Worm (Caenorhabditis elegans) whole organism, young adult: ENCODE results near the gene F14D2.8.

Experiments
- F37B4.10 ChIP-seq: fragments of 200-800 bp; sonication (Bioruptor generic); IDR thresholded peaks from 2 replicates; pipeline ENCODE4 v1.3.6; 2022; ENCODE audit warnings: missing genetic modification characterization, missing compliant biosample characterization
- ZK185.1 ChIP-seq: sonication (generic microtip); optimal IDR thresholded peaks from 2 replicates; lab custom pipeline; 2016; ENCODE audit warnings: mild to moderate bottlenecking, missing genetic modification characterization, missing compliant biosample characterization; ENCODE audit not compliant: poor library complexity, severe bottlenecking
- ama-1 ChIP-seq, 3 experiments: fragments of 150-350 bp in 1 of 3; sonication (generic microtip) in 2 of 3; optimal IDR thresholded peaks; 2 replicates each; lab custom pipeline; 2014 to 2018; ENCODE audit warnings: missing biosample characterization in 2 of 3, missing genetic modification characterization in 2 of 3, missing genetic modification reagents in 2 of 3
- attf-3 ChIP-seq: fragments of 200-800 bp; sonication (Bioruptor generic); conservative IDR thresholded peaks from 2 replicates; pipeline ENCODE4 v1.3.6; 2022; ENCODE audit warnings: missing genetic modification reagents, missing genetic modification characterization, missing compliant biosample characterization
- egl-44 ChIP-seq: fragments of 200-800 bp; sonication (Bioruptor generic); IDR thresholded peaks from 2 replicates; pipeline ENCODE4 v1.3.6; 2022; ENCODE audit warnings: missing genetic modification reagents, missing genetic modification characterization, missing compliant biosample characterization
- ekl-4 ChIP-seq: fragments of 200-800 bp; sonication (Bioruptor generic); IDR thresholded peaks from 2 replicates; pipeline ENCODE4 v1.3.6; 2022; ENCODE audit warnings: missing genetic modification reagents, missing genetic modification characterization, missing compliant biosample characterization
- nfya-1 ChIP-seq: sonication (generic microtip); optimal IDR thresholded peaks from 2 replicates; lab custom pipeline; 2017; ENCODE audit warnings: antibody characterized with exemption, missing compliant biosample characterization, missing genetic modification characterization, borderline replicate concordance; ENCODE audit not compliant: insufficient read depth
- nhr-120 ChIP-seq: fragments of 200-800 bp; sonication (Bioruptor generic); IDR thresholded peaks from 2 replicates; pipeline ENCODE4 v1.3.6; 2022; ENCODE audit warnings: missing genetic modification characterization, missing compliant biosample characterization
- zfh-2 ChIP-seq: fragments of 200-800 bp; sonication (Bioruptor generic); conservative IDR thresholded peaks from 2 replicates; pipeline ENCODE4 v1.3.6; 2022; ENCODE audit warnings: missing genetic modification reagents, missing genetic modification characterization, missing compliant biosample characterization
- zim-3 ChIP-seq: sonication (generic microtip); optimal IDR thresholded peaks from 2 replicates; lab custom pipeline; 2017; ENCODE audit warnings: mild to moderate bottlenecking, missing genetic modification characterization, moderate library complexity, missing compliant biosample characterization
- ztf-22 ChIP-seq: fragments of 200-800 bp; sonication (Bioruptor generic); optimal IDR thresholded peaks from 2 replicates; lab custom pipeline; 2018; ENCODE audit warnings: mild to moderate bottlenecking, missing genetic modification characterization, moderate library complexity, missing compliant biosample characterization
- ztf-26 ChIP-seq: sonication (generic microtip); optimal IDR thresholded peaks from 2 replicates; lab custom pipeline; 2017; ENCODE audit warnings: missing genetic modification characterization, missing compliant biosample characterization

DNA sequence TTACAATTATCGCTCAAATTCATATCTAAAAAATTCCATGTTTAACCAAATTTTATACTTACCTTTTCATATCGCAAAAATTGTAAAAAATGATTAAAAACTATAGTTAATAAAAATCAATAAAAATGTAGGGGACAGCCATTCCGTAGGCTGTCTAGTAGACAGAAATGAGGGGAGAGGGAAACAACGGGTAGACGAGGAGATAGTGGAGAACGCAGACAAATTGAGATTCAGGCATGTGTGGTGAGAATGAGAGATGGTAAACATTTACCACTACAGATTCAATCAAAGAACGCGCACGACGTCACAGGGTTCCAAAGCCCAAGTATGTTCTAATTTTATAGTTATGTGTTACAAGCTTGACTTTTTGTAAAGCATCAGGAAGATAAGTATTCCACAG is 46.1 kb downstream of the F14D2.8 start:
- TF ChIP-seq zfh-2 (GFP tag; lab: Robert Waterston, UW) (no peak), ekl-4 (GFP tag; lab: Robert Waterston, UW) (no peak), ZK185.1 (no peak), F37B4.10 (GFP tag; lab: Robert Waterston, UW) (no peak), nfya-1 (no peak), zim-3 (tag; lab: Kevin White, UChicago) (no peak), egl-44 (GFP tag; lab: Robert Waterston, UW) (no peak), ztf-26 (tag; lab: Kevin White, UChicago) (no peak), attf-3 (GFP tag; lab: Robert Waterston, UW) (no peak), ztf-22 (GFP tag; lab: Kevin White, UChicago) (no peak), nhr-120 (no peak), ama-1 (optimal IDR thresholded peaks at IDR 0.05; lab: Kevin White, UChicago) (no peak), ama-1 (GFP tag; optimal IDR thresholded peaks at IDR 0.05; lab: Kevin White, UChicago) (no peak)
